Worm (Caenorhabditis elegans) whole organism, mixed stage, embryonic: ENCODE data around the gene gar-2.

Experiments
- M03D4.4 ChIP-seq: sonication (generic microtip); optimal IDR thresholded peaks from 2 replicates; lab custom pipeline; 2017; ENCODE audit warnings: mild to moderate bottlenecking, missing genetic modification characterization, missing compliant biosample characterization
- bed-3 ChIP-seq: fragments of 200-800 bp; sonication (Bioruptor generic); optimal IDR thresholded peaks from 3 replicates; lab custom pipeline; 2018; ENCODE audit warnings: mild to moderate bottlenecking, missing genetic modification characterization, moderate library complexity, missing compliant biosample characterization
- blmp-1 ChIP-seq: fragments of 150-350 bp; optimal IDR thresholded peaks from 2 replicates; lab custom pipeline; 2014; ENCODE audit warnings: missing biosample characterization, missing genetic modification characterization
- ceh-39 ChIP-seq: fragments of 150-350 bp; optimal IDR thresholded peaks from 2 replicates; lab custom pipeline; 2014; ENCODE audit warnings: missing biosample characterization, missing genetic modification characterization
- ceh-43 ChIP-seq: fragments of 200-800 bp; sonication (Bioruptor generic); optimal IDR thresholded peaks from 2 replicates; lab custom pipeline; 2018; ENCODE audit warnings: mild to moderate bottlenecking, missing genetic modification characterization, moderate library complexity, missing compliant biosample characterization
- ceh-83 ChIP-seq: fragments of 200-800 bp; sonication (Bioruptor generic); optimal IDR thresholded peaks from 2 replicates; lab custom pipeline; 2018; ENCODE audit warnings: mild to moderate bottlenecking, missing genetic modification characterization, missing compliant biosample characterization
- ces-1 ChIP-seq: fragments of 150-350 bp; optimal IDR thresholded peaks from 2 replicates; lab custom pipeline; 2014; ENCODE audit warnings: missing biosample characterization, missing genetic modification reagents, missing genetic modification characterization
- cnd-1 ChIP-seq: fragments of 200-800 bp; sonication (Bioruptor generic); optimal IDR thresholded peaks from 2 replicates; lab custom pipeline; 2018; ENCODE audit warnings: mild to moderate bottlenecking, missing genetic modification characterization, missing compliant biosample characterization
- drap-1 ChIP-seq: fragments of 200-800 bp; sonication (Bioruptor generic); optimal IDR thresholded peaks from 3 replicates; lab custom pipeline; 2018; ENCODE audit warnings: mild to moderate bottlenecking, missing genetic modification characterization, missing compliant biosample characterization
- elt-1 ChIP-seq: sonication (generic microtip); optimal IDR thresholded peaks from 2 replicates; lab custom pipeline; 2017; ENCODE audit warnings: missing genetic modification characterization, mild to moderate bottlenecking, missing compliant biosample characterization, antibody characterized with exemption, moderate library complexity, borderline replicate concordance; ENCODE audit not compliant: insufficient read depth
- elt-3 ChIP-seq: fragments of 150-350 bp; optimal IDR thresholded peaks from 2 replicates; lab custom pipeline; 2014; ENCODE audit warnings: missing biosample characterization, missing genetic modification characterization
- flh-1 ChIP-seq: fragments of 200-800 bp; sonication (Bioruptor generic); optimal IDR thresholded peaks from 2 replicates; lab custom pipeline; 2018; ENCODE audit warnings: mild to moderate bottlenecking, missing genetic modification characterization, moderate library complexity, missing compliant biosample characterization
- ham-2 ChIP-seq: fragments of 200-800 bp; sonication (Bioruptor generic); optimal IDR thresholded peaks from 2 replicates; lab custom pipeline; 2018; ENCODE audit warnings: mild to moderate bottlenecking, missing genetic modification characterization, missing compliant biosample characterization
- hlh-1 ChIP-seq: fragments of 150-350 bp; optimal IDR thresholded peaks from 2 replicates; lab custom pipeline; 2014; ENCODE audit warnings: missing biosample characterization, missing genetic modification reagents, missing genetic modification characterization
- lin-13 ChIP-seq: fragments of 150-350 bp; optimal IDR thresholded peaks from 2 replicates; lab custom pipeline; 2014; ENCODE audit warnings: missing biosample characterization, missing genetic modification characterization
- lin-32 ChIP-seq: fragments of 200-800 bp; sonication (Bioruptor generic); optimal IDR thresholded peaks from 2 replicates; lab custom pipeline; 2018; ENCODE audit warnings: mild to moderate bottlenecking, missing genetic modification characterization, missing compliant biosample characterization
- lsy-2 ChIP-seq: fragments of 150-350 bp; optimal IDR thresholded peaks from 2 replicates; lab custom pipeline; 2014; ENCODE audit warnings: missing biosample characterization, missing genetic modification characterization
- mab-5 ChIP-seq: fragments of 150-350 bp; optimal IDR thresholded peaks from 2 replicates; lab custom pipeline; 2014; ENCODE audit warnings: missing biosample characterization, missing genetic modification characterization
- mep-1 ChIP-seq: fragments of 150-350 bp; optimal IDR thresholded peaks from 2 replicates; lab custom pipeline; 2017; ENCODE audit warnings: missing biosample characterization, missing genetic modification reagents, missing genetic modification characterization, inconsistent platforms
- mls-2 ChIP-seq: sonication (generic microtip); optimal IDR thresholded peaks from 2 replicates; lab custom pipeline; 2016; ENCODE audit warnings: mild to moderate bottlenecking, missing genetic modification characterization, moderate library complexity, missing compliant biosample characterization
- nhr-12 ChIP-seq: fragments of 150-350 bp; optimal IDR thresholded peaks from 2 replicates; lab custom pipeline; 2014; ENCODE audit warnings: missing biosample characterization, missing genetic modification characterization
- nhr-2 ChIP-seq: fragments of 150-350 bp; optimal IDR thresholded peaks from 2 replicates; lab custom pipeline; 2014; ENCODE audit warnings: missing biosample characterization, missing genetic modification characterization
- nhr-237 ChIP-seq: fragments of 150-350 bp; optimal IDR thresholded peaks from 2 replicates; lab custom pipeline; 2014; ENCODE audit warnings: missing biosample characterization, missing genetic modification characterization
- nhr-28 ChIP-seq: fragments of 150-350 bp; optimal IDR thresholded peaks from 2 replicates; lab custom pipeline; 2014; ENCODE audit warnings: missing biosample characterization, missing genetic modification characterization
- nhr-76 ChIP-seq: sonication (generic microtip); optimal IDR thresholded peaks from 2 replicates; lab custom pipeline; 2017; ENCODE audit warnings: missing biosample characterization, missing genetic modification characterization
- pha-4 ChIP-seq: fragments of 150-350 bp; optimal IDR thresholded peaks from 2 replicates; lab custom pipeline; 2018; ENCODE audit warnings: missing biosample characterization, missing genetic modification reagents, missing genetic modification characterization
- sem-2 ChIP-seq: fragments of 200-800 bp; sonication (Bioruptor generic); optimal IDR thresholded peaks from 2 replicates; lab custom pipeline; 2018; ENCODE audit warnings: mild to moderate bottlenecking, missing genetic modification characterization, missing compliant biosample characterization
- snpc-4 ChIP-seq: fragments of 150-350 bp; optimal IDR thresholded peaks from 2 replicates; lab custom pipeline; 2014; ENCODE audit warnings: missing biosample characterization, missing genetic modification characterization
- sptf-1 ChIP-seq: sonication (generic microtip); optimal IDR thresholded peaks from 2 replicates; lab custom pipeline; 2017; ENCODE audit warnings: mild to moderate bottlenecking, missing genetic modification characterization, moderate library complexity, missing compliant biosample characterization
- tbx-8 ChIP-seq: fragments of 200-800 bp; sonication (Bioruptor generic); optimal IDR thresholded peaks from 2 replicates; lab custom pipeline; 2018; ENCODE audit warnings: mild to moderate bottlenecking, missing genetic modification characterization, moderate library complexity, missing compliant biosample characterization
- unc-120 ChIP-seq: sonication (generic microtip); optimal IDR thresholded peaks from 2 replicates; lab custom pipeline; 2017; ENCODE audit warnings: missing genetic modification characterization, missing compliant biosample characterization; ENCODE audit not compliant: poor library complexity, severe bottlenecking
- unc-39 ChIP-seq: fragments of 150-350 bp; optimal IDR thresholded peaks from 2 replicates; lab custom pipeline; 2014; ENCODE audit warnings: missing biosample characterization, missing genetic modification characterization
- unc-62 ChIP-seq: fragments of 150-350 bp; optimal IDR thresholded peaks from 2 replicates; lab custom pipeline; 2014; ENCODE audit warnings: missing biosample characterization, missing genetic modification reagents, missing genetic modification characterization
- zip-8 ChIP-seq: fragments of 150-350 bp; optimal IDR thresholded peaks from 2 replicates; lab custom pipeline; 2014; ENCODE audit warnings: missing biosample characterization, missing genetic modification characterization
- ztf-11 ChIP-seq: fragments of 150-350 bp; optimal IDR thresholded peaks from 2 replicates; lab custom pipeline; 2014; ENCODE audit warnings: missing biosample characterization, missing genetic modification characterization

gar-2 gene

DNA sequence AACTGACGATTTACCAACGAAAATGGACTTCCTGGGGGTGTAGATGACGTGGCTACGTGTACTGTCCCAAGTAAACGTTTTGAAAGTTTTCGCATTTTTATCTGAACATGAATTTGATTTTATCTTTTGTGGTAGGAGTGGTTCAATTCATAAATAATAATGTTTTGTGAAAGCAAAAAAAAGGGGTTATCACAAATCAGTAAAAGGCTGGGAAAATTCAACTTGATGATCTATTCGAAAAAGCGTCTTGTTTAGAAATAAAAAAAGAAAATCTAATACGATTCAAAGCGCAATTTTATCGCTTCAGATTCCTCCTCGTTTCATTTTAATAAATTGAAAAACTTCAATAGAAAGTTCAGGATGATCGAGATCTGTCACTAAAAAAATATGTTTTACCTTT lies 15.0 kb downstream of the gar-2 start, which contains the start of gene C56G2.5:
Gene C56G2.5 (minus strand): TSS at position 101 of the 400 bp plus-strand sequence.
- TF ChIP-seq snpc-4 (tag; lab: Kevin White, UChicago) (no peak), tbx-8 (GFP tag; lab: Kevin White, UChicago) (no peak), zip-8 (tag; lab: Kevin White, UChicago) (no peak), flh-1 (GFP tag; lab: Kevin White, UChicago) (no peak), unc-39 (no peak), sem-2 (no peak), drap-1 (GFP tag; lab: Kevin White, UChicago) (no peak), nhr-2 (tag; lab: Kevin White, UChicago) (no peak), unc-62 (GFP tag; lab: Kevin White, UChicago) (no peak), nhr-76 (tag; lab: Kevin White, UChicago) (no peak), ces-1 (no peak), nhr-12 (tag; lab: Kevin White, UChicago) (no peak)

DNA sequence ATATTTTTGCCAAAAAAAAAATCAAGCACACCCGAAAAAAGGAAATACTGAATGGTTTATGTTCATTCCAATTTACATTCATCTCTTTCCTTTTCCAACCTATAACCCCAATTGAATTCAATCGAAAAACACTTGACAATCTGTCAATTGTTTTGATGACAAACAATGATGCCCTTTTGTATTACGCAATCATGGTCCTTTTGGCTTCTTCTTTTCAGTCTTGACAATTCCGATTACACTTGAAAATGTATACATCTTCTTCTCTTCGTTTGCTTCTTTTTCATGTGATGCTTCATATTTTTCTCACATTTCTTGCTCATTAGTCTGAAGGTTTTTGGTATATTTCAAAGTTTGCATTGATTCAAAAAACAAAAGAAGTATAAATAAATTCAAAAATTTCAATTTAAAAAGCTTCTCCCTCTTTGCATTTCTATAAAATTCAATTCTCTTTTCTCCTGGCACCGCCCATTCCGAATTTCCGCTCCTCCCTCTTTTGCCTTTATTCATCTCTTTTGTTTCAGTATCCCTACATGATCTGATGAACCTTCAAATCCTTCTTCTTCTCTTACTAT lies 22.1 kb downstream of the gar-2 start, which contains the start of gene C56G2.4:
Gene C56G2.4 (plus strand): TSS at position 522 of the 572 bp plus-strand sequence.
- TF ChIP-seq zip-8 (tag; lab: Kevin White, UChicago) (peak; percentile 90), hlh-1 (tag; lab: Kevin White, UChicago) (no peak)
- TF ChIP-seq, all 35 proteins: peak for 1

- TF ChIP-seq ces-1 = peak; percentile 80
- TF ChIP-seq pha-4 = no peak
- TF ChIP-seq sem-2 = no peak
- no peak for TF ChIP-seq ham-2 (GFP tag; lab: Kevin White, UChicago)
Observed at ce11 chrIII:6334364-6334763, 25.2 kb downstream of the gar-2 start.

ce11 chrIII:6339919-6340434 lies 30.8 kb downstream of the gar-2 start, which contains the start of gene let-767:
Gene let-767 (minus strand): TSS chrIII:6339969.
- no peak for TF ChIP-seq nhr-28 (tag; lab: Kevin White, UChicago)
- no peak for TF ChIP-seq ceh-39
- no peak for TF ChIP-seq drap-1 (GFP tag; lab: Kevin White, UChicago)
- TF ChIP-seq nhr-12 (tag; lab: Kevin White, UChicago) = no peak
- no peak for TF ChIP-seq blmp-1 (tag; lab: Kevin White, UChicago)
- no peak for TF ChIP-seq ces-1
- no peak for TF ChIP-seq bed-3 (GFP tag; lab: Kevin White, UChicago)
- no peak for TF ChIP-seq unc-39
- TF ChIP-seq mls-2 (tag; lab: Kevin White, UChicago) = no peak
- no peak for TF ChIP-seq nhr-2 (tag; lab: Kevin White, UChicago)
- no peak for TF ChIP-seq M03D4.4 (tag; lab: Kevin White, UChicago)
- no peak for TF ChIP-seq hlh-1 (tag; lab: Kevin White, UChicago)

ce11 chrIII:6341878-6342453 lies 32.8 kb downstream of the gar-2 start, which contains the start of gene rpn-13:
Gene rpn-13 (minus strand): TSS chrIII:6341928.
- TF ChIP-seq ceh-83 = no peak
- TF ChIP-seq zip-8 (tag; lab: Kevin White, UChicago) = no peak
- no peak for TF ChIP-seq elt-3 (tag; lab: Kevin White, UChicago)
- no peak for TF ChIP-seq hlh-1 (tag; lab: Kevin White, UChicago)
- TF ChIP-seq nhr-237 (tag; lab: Kevin White, UChicago) = no peak
- TF ChIP-seq nhr-2 (tag; lab: Kevin White, UChicago) = no peak
- no peak for TF ChIP-seq ham-2 (GFP tag; lab: Kevin White, UChicago)
- TF ChIP-seq ceh-39 = no peak
- peak; percentile 42 for TF ChIP-seq drap-1 (GFP tag; lab: Kevin White, UChicago)
- TF ChIP-seq tbx-8 (GFP tag; lab: Kevin White, UChicago) = no peak
- no peak for TF ChIP-seq nhr-28 (tag; lab: Kevin White, UChicago)
- no peak for TF ChIP-seq sptf-1 (tag; lab: Kevin White, UChicago)
- TF ChIP-seq ztf-11 = no peak
- peak; percentile 97 for TF ChIP-seq lsy-2 (tag; lab: Kevin White, UChicago)
- TF ChIP-seq ceh-43 (GFP tag; lab: Kevin White, UChicago) = peak; percentile 0
- TF ChIP-seq nhr-12 (tag; lab: Kevin White, UChicago) = no peak
- TF ChIP-seq elt-1 = no peak
- TF ChIP-seq pha-4 = peak; percentile 10
- no peak for TF ChIP-seq unc-39
- no peak for TF ChIP-seq unc-62 (GFP tag; lab: Kevin White, UChicago)
- no peak for TF ChIP-seq lin-32
- no peak for TF ChIP-seq sem-2
- no peak for TF ChIP-seq cnd-1 (tag; lab: Kevin White, UChicago)
- peak; percentile 31 for TF ChIP-seq lin-13 (tag; lab: Kevin White, UChicago)
- no peak for TF ChIP-seq mls-2 (tag; lab: Kevin White, UChicago)
- no peak for TF ChIP-seq nhr-76 (tag; lab: Kevin White, UChicago)
- TF ChIP-seq M03D4.4 (tag; lab: Kevin White, UChicago) = peak; percentile 43
- no peak for TF ChIP-seq bed-3 (GFP tag; lab: Kevin White, UChicago)
- no peak for TF ChIP-seq snpc-4 (tag; lab: Kevin White, UChicago)
- TF ChIP-seq unc-120 (tag; lab: Kevin White, UChicago) = peak; percentile 95
- TF ChIP-seq mep-1 = no peak
- no peak for TF ChIP-seq flh-1 (GFP tag; lab: Kevin White, UChicago)
- no peak for TF ChIP-seq mab-5 (tag; lab: Kevin White, UChicago)
- TF ChIP-seq blmp-1 (tag; lab: Kevin White, UChicago) = no peak
- TF ChIP-seq ces-1 = peak; percentile 33
